Worm (Caenorhabditis elegans) whole organism, L1 larva: ENCODE data around the gene F41G3.5.
"Not testable (repeated sequence)": the region's sequence is repeated elsewhere in the genome, so short reads cannot be mapped to it uniquely, and the experiment has no call there.

ENCODE experiments used
- C04F5.9 ChIP-seq: sonication (generic microtip); optimal IDR thresholded peaks from 2 replicates; lab custom pipeline; 2016; ENCODE audit warnings: missing genetic modification characterization, missing compliant biosample characterization
- C16A3.4 ChIP-seq: fragments of 150-350 bp; optimal IDR thresholded peaks from 2 replicates; lab custom pipeline; 2014; ENCODE audit warnings: missing biosample characterization, missing genetic modification characterization
- F16B12.6 ChIP-seq: fragments of 150-350 bp; optimal IDR thresholded peaks from 2 replicates; lab custom pipeline; 2014; ENCODE audit warnings: missing biosample characterization, missing genetic modification characterization
- Y116A8C.19 ChIP-seq: sonication (generic microtip); optimal IDR thresholded peaks from 2 replicates; lab custom pipeline; 2016; ENCODE audit warnings: missing compliant biosample characterization, missing genetic modification characterization, borderline replicate concordance
- aha-1 ChIP-seq: fragments of 150-350 bp; optimal IDR thresholded peaks from 2 replicates; lab custom pipeline; 2014; ENCODE audit warnings: missing biosample characterization, missing genetic modification characterization
- aly-2 ChIP-seq: fragments of 150-350 bp; optimal IDR thresholded peaks from 2 replicates; lab custom pipeline; 2014; ENCODE audit warnings: missing biosample characterization, missing genetic modification characterization
- ceh-63 ChIP-seq: fragments of 200-800 bp; sonication (Bioruptor generic); optimal IDR thresholded peaks from 2 replicates; lab custom pipeline; 2018; ENCODE audit warnings: mild to moderate bottlenecking, missing genetic modification characterization, missing compliant biosample characterization
- ceh-8 ChIP-seq: fragments of 200-800 bp; sonication (Bioruptor generic); optimal IDR thresholded peaks from 2 replicates; lab custom pipeline; 2018; ENCODE audit warnings: mild to moderate bottlenecking, missing genetic modification characterization, moderate library complexity, missing compliant biosample characterization
- ceh-82 ChIP-seq, 3 experiments: fragments of 150-350 bp in 1 of 3; sonication (generic microtip) in 2 of 3; optimal IDR thresholded peaks; 2 replicates each; lab custom pipeline; 2014 to 2017; ENCODE audit warnings: missing biosample characterization in 3 of 3, missing genetic modification characterization in 3 of 3
- dpl-1 ChIP-seq, 3 experiments: fragments of 150-350 bp in 2 of 3; sonication (generic microtip) in 1 of 3; optimal IDR thresholded peaks; 2 replicates each; lab custom pipeline; 2014 to 2017; ENCODE audit warnings: missing biosample characterization in 3 of 3, missing genetic modification characterization in 3 of 3, missing genetic modification reagents in 3 of 3
- dsc-1 ChIP-seq: sonication (generic microtip); optimal IDR thresholded peaks from 2 replicates; lab custom pipeline; 2016; ENCODE audit warnings: mild to moderate bottlenecking, missing genetic modification characterization, missing compliant biosample characterization
- egl-13 ChIP-seq: sonication (generic microtip); optimal IDR thresholded peaks from 2 replicates; lab custom pipeline; 2016; ENCODE audit warnings: missing genotype, missing genetic modification reagents, missing genetic modification characterization, missing compliant biosample characterization
- elt-2 ChIP-seq: sonication (generic microtip); optimal IDR thresholded peaks from 2 replicates; lab custom pipeline; 2016; ENCODE audit warnings: missing genetic modification characterization, mild to moderate bottlenecking, inconsistent platforms, missing compliant biosample characterization, missing genetic modification reagents
- elt-3 ChIP-seq, 6 experiments: fragments of 150-350 bp in 1 of 6; sonication (generic microtip); optimal IDR thresholded peaks; 2 replicates each; lab custom pipeline; 2017 to 2018; ENCODE audit warnings: missing biosample characterization in 6 of 6, missing genetic modification characterization in 6 of 6, inconsistent platforms in 1 of 6
- ets-5 ChIP-seq: fragments of 200-800 bp; sonication (Bioruptor generic); IDR thresholded peaks from 2 replicates; pipeline ENCODE4 v1.3.6; 2022; ENCODE audit warnings: missing genetic modification characterization, missing compliant biosample characterization
- fkh-10 ChIP-seq: sonication (generic microtip); optimal IDR thresholded peaks from 2 replicates; lab custom pipeline; 2017; ENCODE audit warnings: missing biosample characterization, missing genetic modification reagents, missing genetic modification characterization
- fkh-4 ChIP-seq: sonication (generic microtip); optimal IDR thresholded peaks from 2 replicates; lab custom pipeline; 2016; ENCODE audit warnings: missing compliant biosample characterization, missing genetic modification characterization, borderline replicate concordance
- fkh-8 ChIP-seq: sonication (generic microtip); optimal IDR thresholded peaks from 2 replicates; lab custom pipeline; 2016; ENCODE audit warnings: mild to moderate bottlenecking, missing genetic modification characterization, missing compliant biosample characterization
- fos-1 ChIP-seq: fragments of 150-350 bp; optimal IDR thresholded peaks from 2 replicates; lab custom pipeline; 2014; ENCODE audit warnings: missing biosample characterization, missing genetic modification characterization
- grh-1 ChIP-seq: fragments of 200-800 bp; sonication (Bioruptor generic); IDR thresholded peaks from 2 replicates; pipeline ENCODE4 v1.3.6; 2022; ENCODE audit warnings: missing genetic modification reagents, missing genetic modification characterization, missing compliant biosample characterization
- hlh-4 ChIP-seq: sonication (generic microtip); optimal IDR thresholded peaks from 2 replicates; lab custom pipeline; 2016; ENCODE audit warnings: mild to moderate bottlenecking, missing genetic modification characterization, missing compliant biosample characterization
- hpl-2 ChIP-seq: fragments of 150-350 bp; optimal IDR thresholded peaks from 2 replicates; lab custom pipeline; 2014; ENCODE audit warnings: missing biosample characterization, missing genetic modification reagents, missing genetic modification characterization
- irx-1 ChIP-seq: sonication (generic microtip); optimal IDR thresholded peaks from 2 replicates; lab custom pipeline; 2016; ENCODE audit warnings: missing genetic modification characterization, missing compliant biosample characterization
- lin-13 ChIP-seq: fragments of 150-350 bp; optimal IDR thresholded peaks from 2 replicates; lab custom pipeline; 2014; ENCODE audit warnings: missing biosample characterization, missing genetic modification reagents, missing genetic modification characterization
- lin-14 ChIP-seq: fragments of 200-800 bp; sonication (Bioruptor generic); optimal IDR thresholded peaks from 2 replicates; lab custom pipeline; 2018; ENCODE audit warnings: mild to moderate bottlenecking, missing genetic modification characterization, moderate library complexity, missing compliant biosample characterization
- lin-15B ChIP-seq: fragments of 150-350 bp; sonication (generic microtip); optimal IDR thresholded peaks from 3 replicates; lab custom pipeline; 2014; ENCODE audit warnings: missing biosample characterization, missing genetic modification characterization
- lir-3 ChIP-seq: sonication (generic microtip); optimal IDR thresholded peaks from 2 replicates; lab custom pipeline; 2016; ENCODE audit warnings: mild to moderate bottlenecking, missing genetic modification characterization, moderate library complexity, missing compliant biosample characterization; ENCODE audit not compliant: poor library complexity
- mdl-1 ChIP-seq, 2 experiments: fragments of 150-350 bp; optimal IDR thresholded peaks; 2 replicates each; lab custom pipeline; 2014 to 2017; ENCODE audit warnings: missing biosample characterization in 2 of 2, missing genetic modification characterization in 2 of 2, inconsistent platforms in 1 of 2
- mef-2 ChIP-seq: fragments of 150-350 bp; optimal IDR thresholded peaks from 2 replicates; lab custom pipeline; 2014; ENCODE audit warnings: missing biosample characterization, missing genetic modification characterization
- mep-1 ChIP-seq: fragments of 150-350 bp; optimal IDR thresholded peaks from 2 replicates; lab custom pipeline; 2014; ENCODE audit warnings: missing biosample characterization, missing genetic modification characterization
- nhr-12 ChIP-seq: sonication (generic microtip); optimal IDR thresholded peaks from 2 replicates; lab custom pipeline; 2017; ENCODE audit warnings: missing biosample characterization, missing genetic modification characterization
- nhr-19 ChIP-seq: fragments of 200-800 bp; sonication (Bioruptor generic); conservative IDR thresholded peaks from 2 replicates; pipeline ENCODE4 v1.3.6; 2022; ENCODE audit warnings: missing genetic modification characterization, missing compliant biosample characterization
- nhr-237 ChIP-seq: fragments of 150-350 bp; optimal IDR thresholded peaks from 2 replicates; lab custom pipeline; 2014; ENCODE audit warnings: missing biosample characterization, missing genetic modification characterization
- nhr-71 ChIP-seq: sonication (generic microtip); optimal IDR thresholded peaks from 2 replicates; lab custom pipeline; 2016; ENCODE audit warnings: mild to moderate bottlenecking, missing genetic modification characterization, moderate library complexity, missing compliant biosample characterization
- nhr-76 ChIP-seq: sonication (generic microtip); optimal IDR thresholded peaks from 2 replicates; lab custom pipeline; 2017; ENCODE audit warnings: missing biosample characterization, missing genetic modification characterization
- nhr-84 ChIP-seq: sonication (generic microtip); optimal IDR thresholded peaks from 2 replicates; lab custom pipeline; 2017; ENCODE audit warnings: missing biosample characterization, missing genetic modification characterization
- nhr-85 ChIP-seq: sonication (generic microtip); peaks from one replicate; lab custom pipeline; 2016; ENCODE audit warnings: missing genetic modification characterization, inconsistent platforms, missing compliant biosample characterization
- nhr-90 ChIP-seq: sonication (generic microtip); optimal IDR thresholded peaks from 2 replicates; lab custom pipeline; 2016; ENCODE audit warnings: mild to moderate bottlenecking, missing genetic modification characterization, missing compliant biosample characterization; ENCODE audit not compliant: poor library complexity
- rnt-1 ChIP-seq: sonication (generic microtip); optimal IDR thresholded peaks from 2 replicates; lab custom pipeline; 2016; ENCODE audit warnings: mild to moderate bottlenecking, missing genetic modification characterization, moderate library complexity, missing compliant biosample characterization
- skn-1 ChIP-seq: fragments of 150-350 bp; optimal IDR thresholded peaks from 2 replicates; lab custom pipeline; 2014; ENCODE audit warnings: missing biosample characterization, missing genetic modification characterization
- sox-4 ChIP-seq: sonication (generic microtip); optimal IDR thresholded peaks from 2 replicates; lab custom pipeline; 2016; ENCODE audit warnings: missing genetic modification characterization, missing compliant biosample characterization
- sup-37 ChIP-seq: fragments of 200-800 bp; sonication (Bioruptor generic); optimal IDR thresholded peaks from 2 replicates; lab custom pipeline; 2018; ENCODE audit warnings: mild to moderate bottlenecking, missing genetic modification characterization, missing compliant biosample characterization
- tbx-2 ChIP-seq: sonication (generic microtip); optimal IDR thresholded peaks from 2 replicates; lab custom pipeline; 2016; ENCODE audit warnings: missing genetic modification characterization, missing compliant biosample characterization
- tlp-1 ChIP-seq: fragments of 150-350 bp; optimal IDR thresholded peaks from 2 replicates; lab custom pipeline; 2014; ENCODE audit warnings: missing biosample characterization, missing genetic modification characterization
- unc-130 ChIP-seq: fragments of 150-350 bp; optimal IDR thresholded peaks from 2 replicates; lab custom pipeline; 2017; ENCODE audit warnings: missing biosample characterization, missing genetic modification characterization, inconsistent platforms
- unc-30 ChIP-seq: sonication (generic microtip); optimal IDR thresholded peaks from 2 replicates; lab custom pipeline; 2017; ENCODE audit warnings: missing biosample characterization, missing genetic modification characterization
- zag-1 ChIP-seq: fragments of 150-350 bp; optimal IDR thresholded peaks from 2 replicates; lab custom pipeline; 2014; ENCODE audit warnings: missing biosample characterization, missing genetic modification characterization
- zip-4 ChIP-seq: fragments of 200-800 bp; sonication (Bioruptor generic); optimal IDR thresholded peaks from 2 replicates; lab custom pipeline; 2018; ENCODE audit warnings: mild to moderate bottlenecking, missing genetic modification characterization, moderate library complexity, missing compliant biosample characterization
- ztf-11 ChIP-seq, 2 experiments: sonication (generic microtip); optimal IDR thresholded peaks; 2 replicates each; lab custom pipeline; 2016 to 2017; ENCODE audit warnings: missing genetic modification characterization in 2 of 2, missing biosample characterization in 1 of 2, missing compliant biosample characterization in 1 of 2

The F41G3.5 gene

ce11 chrII:6775076-6775475 is 28.6 kb downstream of the F41G3.5 start, which contains the start of gene agr-1:
TSS of gene agr-1 (minus strand) at chrII:6775176.
- TF ChIP-seq lir-3 (tag; lab: Kevin White, UChicago); lin-13 (GFP tag; lab: Kevin White, UChicago); unc-130 (tag; lab: Kevin White, UChicago): not testable (repeated sequence)

- TF ChIP-seq dpl-1 (GFP tag; optimal IDR thresholded peaks at IDR 0.05; lab: Kevin White, UChicago) (peak; percentile 80 to 90 (median 85)), nhr-76 (tag; lab: Kevin White, UChicago) (no peak), lin-15B (tag; lab: Kevin White, UChicago) (peak; percentile 39), rnt-1 (tag; lab: Kevin White, UChicago) (peak; percentile 96), ceh-82 (tag; optimal IDR thresholded peaks at IDR 0.05; lab: Kevin White, UChicago) (peak; percentile 18 to 61 (median 24)), irx-1 (tag; lab: Kevin White, UChicago) (peak; percentile 82), C16A3.4 (tag; lab: Kevin White, UChicago) (peak; percentile 62), nhr-90 (tag; lab: Kevin White, UChicago) (peak; percentile 87), hpl-2 (no peak), aha-1 (tag; lab: Kevin White, UChicago) (no peak), elt-3 (tag; optimal IDR thresholded peaks at IDR 0.05; lab: Kevin White, UChicago) (peak in 2 of 6 experiments; percentile 32 to 47), nhr-237 (tag; lab: Kevin White, UChicago) (no peak), lir-3 (tag; lab: Kevin White, UChicago) (peak; percentile 94), fkh-8 (tag; lab: Kevin White, UChicago) (peak; percentile 74), grh-1 (GFP tag; lab: Robert Waterston, UW) (peak; percentile 51; the same call in 1 of the 2 replicates), dsc-1 (tag; lab: Kevin White, UChicago) (peak; percentile 81), unc-130 (tag; lab: Kevin White, UChicago) (peak; percentile 76), C04F5.9 (peak; percentile 54), elt-2 (peak; percentile 35), fkh-4 (peak; percentile 86), mdl-1 (tag; optimal IDR thresholded peaks at IDR 0.05; lab: Kevin White, UChicago) (peak in 1 of 2 experiments; percentile 29), lin-14 (peak; percentile 84), sup-37 (GFP tag; lab: Kevin White, UChicago) (peak; percentile 45), Y116A8C.19 (tag; lab: Kevin White, UChicago) (peak; percentile 67), mep-1 (tag; lab: Kevin White, UChicago) (peak; percentile 84), fkh-10 (GFP tag; lab: Kevin White, UChicago) (no peak), hlh-4 (tag; lab: Kevin White, UChicago) (no peak), sox-4 (peak; percentile 83), ztf-11 (tag; optimal IDR thresholded peaks at IDR 0.05; lab: Kevin White, UChicago) (peak in 1 of 2 experiments; percentile 88), aly-2 (tag; lab: Kevin White, UChicago) (peak; percentile 4), unc-30 (no peak), fos-1 (tag; lab: Kevin White, UChicago) (no peak), zip-4 (no peak), nhr-84 (tag; lab: Kevin White, UChicago) (no peak), egl-13 (tag; lab: Kevin White, UChicago) (peak; percentile 86), tbx-2 (tag; lab: Kevin White, UChicago) (peak; percentile 84), mef-2 (tag; lab: Kevin White, UChicago) (no peak), skn-1 (tag; lab: Kevin White, UChicago) (peak; percentile 45), nhr-19 (peak; percentile 79), F16B12.6 (tag; lab: Kevin White, UChicago) (no peak), nhr-85 (tag; lab: Kevin White, UChicago) (peak; percentile 92), nhr-71 (tag; lab: Kevin White, UChicago) (peak; percentile 90), ets-5 (GFP tag; lab: Robert Waterston, UW) (no peak), lin-13 (GFP tag; lab: Kevin White, UChicago) (peak; percentile 52), zag-1 (tag; lab: Kevin White, UChicago) (no peak), ceh-63 (GFP tag; lab: Kevin White, UChicago) (no peak), tlp-1 (tag; lab: Kevin White, UChicago) (no peak), nhr-12 (tag; lab: Kevin White, UChicago) (no peak), ceh-8 (no peak)
Observed at ce11 chrII:6776418-6777034, 30.0 kb downstream of the F41G3.5 start, which contains the start of gene ssup-72. TSS of gene ssup-72 (plus strand) at chrII:6776598.
